Fruit fly (Drosophila melanogaster): ENCODE measurements around the gene CG12620.

dm6 chr2L:17041211-17041610 is 46.2 kb upstream of the CG12620 start:
- TF ChIP-seq Dll (optimal IDR thresholded peaks at IDR 0.05) (no peak), CG8478 (optimal IDR thresholded peaks at IDR 0.05) (no peak), usp (GFP tag; optimal IDR thresholded peaks at IDR 0.05) (no peak), EcR (GFP tag; optimal IDR thresholded peaks at IDR 0.05) (no peak), psq (optimal IDR thresholded peaks at IDR 0.05) (no peak)
